Worm (Caenorhabditis elegans): ENCODE data around the gene C18A3.11.
"Not testable (repeated sequence)": the region's sequence is repeated elsewhere in the genome, so short reads cannot be mapped to it uniquely, and the experiment has no call there.

The C18A3.11 gene

ce11 chrII:5751353-5751752 is 20.5 kb downstream of the C18A3.11 start (continued):
- TF ChIP-seq B0336.3 (GFP tag; IDR thresholded peaks at IDR 0.05), result no peak
- no peak for TF ChIP-seq rcor-1 (GFP tag; IDR thresholded peaks at IDR 0.05)
- TF ChIP-seq nfyb-1 (GFP tag; IDR thresholded peaks at IDR 0.05), result no peak
- no peak for TF ChIP-seq F22D6.2 (tag; optimal IDR thresholded peaks at IDR 0.05)
- no peak for TF ChIP-seq rpc-1 (optimal IDR thresholded peaks at IDR 0.05)
- no peak for TF ChIP-seq rpc-1 (tag; optimal IDR thresholded peaks at IDR 0.05)
- no peak for TF ChIP-seq D2030.7 (GFP tag; IDR thresholded peaks at IDR 0.05)
- TF ChIP-seq snpc-4 (GFP tag; optimal IDR thresholded peaks at IDR 0.05), result no peak
- no peak for TF ChIP-seq snpc-4 (tag; optimal IDR thresholded peaks at IDR 0.05)
- TF ChIP-seq hsf-1 (GFP tag; IDR thresholded peaks at IDR 0.05), result 0 out of 2 replicates have a peak, but pooled peaks have one; percentile 37
- no peak for TF ChIP-seq ekl-4 (GFP tag; IDR thresholded peaks at IDR 0.05)
- no peak for TF ChIP-seq nfya-1 (tag; optimal IDR thresholded peaks at IDR 0.05; ENCODE audit: borderline replicate concordance, insufficient read depth)
- no peak for TF ChIP-seq ceh-40 (GFP tag; IDR thresholded peaks at IDR 0.05)

- TF ChIP-seq lin-35 (GFP tag; optimal IDR thresholded peaks at IDR 0.05) (no peak), attf-3 (GFP tag; conservative IDR thresholded peaks at IDR 0.05) (no peak), madf-8 (GFP tag; conservative IDR thresholded peaks at IDR 0.05) (no peak)
Measured at ce11 chrII:5754168-5754567, 23.3 kb downstream of the C18A3.11 start, which contains the start of gene F10C1.8. Gene F10C1.8 (plus strand): TSS chrII:5754468.

ce11 chrII:5757656-5758055 is 26.8 kb downstream of the C18A3.11 start, which contains the start of the genes F10C1.3 and F10C1.23:
Gene F10C1.3 (minus strand): TSS chrII:5757756.
Gene F10C1.23 (plus strand): TSS chrII:5758040.
- not testable (repeated sequence) for TF ChIP-seq Y79H2A.3 (GFP tag; conservative IDR thresholded peaks at IDR 0.05); madf-6 (GFP tag; IDR thresholded peaks at IDR 0.05); ztf-28 (GFP tag; IDR thresholded peaks at IDR 0.05)

- TF ChIP-seq ztf-28 (GFP tag; IDR thresholded peaks at IDR 0.05), result no peak
- no peak for TF ChIP-seq cebp-2 (GFP tag; IDR thresholded peaks at IDR 0.05)
- TF ChIP-seq ztf-18 (tag; optimal IDR thresholded peaks at IDR 0.05), result no peak
- no peak for TF ChIP-seq somi-1 (GFP tag; optimal IDR thresholded peaks at IDR 0.05)
- no peak for TF ChIP-seq ekl-4 (GFP tag; IDR thresholded peaks at IDR 0.05)
- TF ChIP-seq lin-26 (GFP tag; IDR thresholded peaks at IDR 0.05), result no peak
- TF ChIP-seq K12H6.12 (tag; optimal IDR thresholded peaks at IDR 0.05), result no peak
- no peak for TF ChIP-seq attf-5 (GFP tag; optimal IDR thresholded peaks at IDR 0.05)
- TF ChIP-seq ets-4 (GFP tag; optimal IDR thresholded peaks at IDR 0.05), result no peak
- TF ChIP-seq snpc-1.3 (tag; optimal IDR thresholded peaks at IDR 0.05; ENCODE audit: insufficient read depth), result no peak
- TF ChIP-seq ceh-58 (GFP tag; IDR thresholded peaks at IDR 0.05), result no peak
- TF ChIP-seq Y95B8A.8 (GFP tag; IDR thresholded peaks at IDR 0.05), result no peak
- no peak for TF ChIP-seq chd-7 (tag; optimal IDR thresholded peaks at IDR 0.05)
- no peak for TF ChIP-seq F22D6.2 (tag; optimal IDR thresholded peaks at IDR 0.05)
- no peak for TF ChIP-seq fkh-3 (tag; optimal IDR thresholded peaks at IDR 0.05)
- no peak for TF ChIP-seq tbx-9 (tag; optimal IDR thresholded peaks at IDR 0.05; ENCODE audit: borderline replicate concordance)
- no peak for TF ChIP-seq lsl-1 (GFP tag; optimal IDR thresholded peaks at IDR 0.05)
- TF ChIP-seq Y53F4B.3 (GFP tag; IDR thresholded peaks at IDR 0.05), result no peak
Measured at ce11 chrII:5765318-5765717, 34.5 kb downstream of the C18A3.11 start, which contains the start of gene ifb-1. Gene ifb-1 (plus strand): TSS chrII:5765618.
